Fruit fly (Drosophila melanogaster) whole organism, wandering third instar larva: ENCODE results near the gene cv.

Source experiments
- Mio ChIP-seq: sonication (Bioruptor generic); optimal IDR thresholded peaks from 2 replicates; lab custom pipeline; 2016; ENCODE audit warnings: missing biosample characterization, missing genetic modification characterization
- Myc ChIP-seq: fragments of >200 bp; optimal IDR thresholded peaks from 2 replicates; lab custom pipeline; 2017
- br ChIP-seq: fragments of 200-800 bp; sonication (Bioruptor generic); optimal IDR thresholded peaks from 2 replicates; lab custom pipeline; 2016; ENCODE audit warnings: missing biosample characterization, missing genetic modification characterization
- h ChIP-seq: fragments of 200-800 bp; sonication (Bioruptor generic); optimal IDR thresholded peaks from 3 replicates; lab custom pipeline; 2016; ENCODE audit warnings: missing biosample characterization, mild to moderate bottlenecking, missing genetic modification characterization
- jim ChIP-seq: fragments of 175-275, 200-325 bp; sonication (Bioruptor generic); optimal IDR thresholded peaks from 2 replicates; lab custom pipeline; 2016; ENCODE audit warnings: missing biosample characterization, mild to moderate bottlenecking, missing genetic modification characterization
- lola ChIP-seq: fragments of >200 bp; optimal IDR thresholded peaks from 2 replicates; lab custom pipeline; 2017; ENCODE audit warnings: missing biosample characterization, missing genetic modification characterization
- pan ChIP-seq: fragments of >200 bp; optimal IDR thresholded peaks from 2 replicates; lab custom pipeline; 2017
- tai ChIP-seq: sonication (Bioruptor generic); optimal IDR thresholded peaks from 2 replicates; lab custom pipeline; 2016; ENCODE audit warnings: missing biosample characterization, missing genetic modification characterization
- usp ChIP-seq: fragments of >200 bp; optimal IDR thresholded peaks from 2 replicates; lab custom pipeline; 2017; ENCODE audit warnings: missing biosample characterization, missing genetic modification characterization

DNA sequence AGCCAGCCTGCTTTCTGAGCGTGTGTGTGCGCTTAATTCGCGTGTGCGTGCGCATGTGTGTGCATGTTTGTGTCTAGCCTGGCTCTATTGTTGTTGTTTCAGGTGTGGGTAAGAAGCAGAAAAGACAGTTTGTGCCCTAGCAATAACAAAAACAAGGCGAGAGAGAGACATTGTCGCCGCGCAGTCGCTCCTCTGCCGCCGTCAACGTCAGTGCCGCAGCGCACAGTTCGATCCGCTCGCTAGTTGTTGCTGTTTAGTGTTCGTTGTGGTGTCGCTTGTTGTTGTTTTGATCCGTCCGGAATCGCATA, 368 bp downstream of the cv start:
- TF ChIP-seq pan (no peak), br (no peak), usp (GFP tag; lab: Kevin White, UChicago) (no peak), h (GFP tag; lab: Kevin White, UChicago) (no peak), jim (GFP tag; lab: Kevin White, UChicago) (no peak), Myc (lab: Kevin White, UChicago) (no peak), tai (GFP tag; lab: Kevin White, UChicago) (no peak), Mio (GFP tag; lab: Kevin White, UChicago) (no peak), lola (GFP tag; lab: Kevin White, UChicago) (no peak)
